Fruit fly (Drosophila melanogaster): Measurements from ENCODE around the gene Eig71Eb.

Eig71Eb gene

DNA sequence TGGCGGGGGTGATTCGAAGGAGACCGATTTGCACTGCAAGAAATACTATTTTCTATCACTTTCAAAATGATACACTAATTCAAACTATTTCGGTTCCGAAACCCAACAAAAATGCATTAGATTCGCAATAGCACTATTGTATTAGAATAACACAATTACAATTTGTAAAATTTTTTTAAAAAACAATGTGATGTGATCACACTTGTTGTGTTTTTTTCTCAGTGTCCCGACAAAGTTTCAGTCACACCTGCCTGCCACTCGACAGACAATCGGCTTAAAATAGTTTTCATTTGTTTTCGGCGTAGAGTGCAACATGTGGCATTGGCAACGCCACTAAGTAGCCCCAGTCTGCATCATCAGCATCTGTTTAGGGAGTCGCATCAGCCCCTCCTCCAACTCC lies 25.4 kb downstream of the Eig71Eb start (continued):
- TF ChIP-seq Hr3 (GFP tag; optimal IDR thresholded peaks at IDR 0.05) (peak; percentile 60), ttk (GFP tag; IDR thresholded peaks at IDR 0.05) (peak; percentile 55; the same call in 1 of the 2 replicates), CG3163 (GFP tag; optimal IDR thresholded peaks at IDR 0.05) (no peak), Vsx1 (GFP tag; optimal IDR thresholded peaks at IDR 0.05) (no peak), crc (GFP tag; optimal IDR thresholded peaks at IDR 0.05) (peak; percentile 18), CG15696 (tag; optimal IDR thresholded peaks at IDR 0.05) (peak; percentile 91), exex (tag; optimal IDR thresholded peaks at IDR 0.05) (no peak), Dref (GFP tag; IDR thresholded peaks at IDR 0.05) (no peak), sens (GFP tag) (peak; percentile 99), hth (optimal IDR thresholded peaks at IDR 0.05) (no peak), Lpt (GFP tag; optimal IDR thresholded peaks at IDR 0.05) (no peak), salm (tag; optimal IDR thresholded peaks at IDR 0.05) (peak; percentile 31), CG15269 (tag; optimal IDR thresholded peaks at IDR 0.05) (peak; percentile 5), CG5953 (GFP tag; IDR thresholded peaks at IDR 0.05) (no peak), dmrt11E (tag; optimal IDR thresholded peaks at IDR 0.05) (peak; percentile 95), C15 (GFP tag; IDR thresholded peaks at IDR 0.05) (no peak), az2 (GFP tag; optimal IDR thresholded peaks at IDR 0.05) (peak; percentile 78), CG9797 (GFP tag; optimal IDR thresholded peaks at IDR 0.05) (no peak), CG33213 (GFP tag; optimal IDR thresholded peaks at IDR 0.05) (peak; percentile 60), CG8281 (tag; optimal IDR thresholded peaks at IDR 0.05) (peak; percentile 17), Six4 (GFP tag; optimal IDR thresholded peaks at IDR 0.05) (peak; percentile 52), CG15011 (GFP tag; optimal IDR thresholded peaks at IDR 0.05) (no peak), Gsc (GFP tag; IDR thresholded peaks at IDR 0.05) (peak; percentile 50; the same call in 1 of the 2 replicates), Ptx1 (GFP tag; IDR thresholded peaks at IDR 0.05) (no peak), Ssrp (tag; optimal IDR thresholded peaks at IDR 0.05) (peak; percentile 78), ham (GFP tag; IDR thresholded peaks at IDR 0.05) (no peak), CG15601 (tag; optimal IDR thresholded peaks at IDR 0.05) (peak; percentile 81), CG16779 (GFP tag; IDR thresholded peaks at IDR 0.05) (no peak), CG11560 (tag; IDR thresholded peaks at IDR 0.05) (no peak), kah (GFP tag; optimal IDR thresholded peaks at IDR 0.05) (peak; percentile 91), CG1832 (GFP tag; optimal IDR thresholded peaks at IDR 0.05) (no peak), zen2 (GFP tag; IDR thresholded peaks at IDR 0.05; ENCODE audit: partially characterized antibody) (no peak), CG16815 (GFP tag; optimal IDR thresholded peaks at IDR 0.05) (peak; percentile 82), Spps (tag; optimal IDR thresholded peaks at IDR 0.05) (peak; percentile 86), CG17359 (tag; optimal IDR thresholded peaks at IDR 0.05) (peak; percentile 52), Usf (GFP tag; optimal IDR thresholded peaks at IDR 0.05) (peak; percentile 62), slbo (GFP tag; IDR thresholded peaks at IDR 0.05) (no peak), Fer1 (GFP tag; optimal IDR thresholded peaks at IDR 0.05) (no peak), Hr51 (GFP tag; optimal IDR thresholded peaks at IDR 0.05) (peak in 1 of 2 experiments; percentile 6), bigmax (GFP tag; optimal IDR thresholded peaks at IDR 0.05) (no peak), eyg (GFP tag; optimal IDR thresholded peaks at IDR 0.05) (no peak), CG7987 (GFP tag; optimal IDR thresholded peaks at IDR 0.05) (no peak), jigr1 (GFP tag; IDR thresholded peaks at IDR 0.05) (no peak), CHES-1-like (GFP tag; optimal IDR thresholded peaks at IDR 0.05) (peak; percentile 30), cg (GFP tag; optimal IDR thresholded peaks at IDR 0.05) (no peak), D19A (tag; optimal IDR thresholded peaks at IDR 0.05) (peak; percentile 79), CG34422 (GFP tag; IDR thresholded peaks at IDR 0.05) (peak; percentile 43; the same call in 1 of the 3 replicates), slp2 (GFP tag; optimal IDR thresholded peaks at IDR 0.05) (peak; percentile 53), CG9437 (GFP tag; optimal IDR thresholded peaks at IDR 0.05) (peak; percentile 7), CG3847 (GFP tag; IDR thresholded peaks at IDR 0.05) (no peak), so (GFP tag; IDR thresholded peaks at IDR 0.05) (peak; percentile 62; the same call in 1 of the 3 replicates), CG14441 (GFP tag; IDR thresholded peaks at IDR 0.05) (no peak)

Measured in whole organism, embryonic.